Fruit fly (Drosophila melanogaster): ENCODE measurements around the gene CYLD.

The CYLD gene

dm6 chr2L:10260750-10261493 lies 38.7 kb downstream of the CYLD start, which contains the start of gene Pten (continued):
- TF ChIP-seq hbn (GFP tag; IDR thresholded peaks at IDR 0.05; ENCODE audit: partially characterized antibody) = peak; percentile 62
- no peak for TF ChIP-seq her (GFP tag; optimal IDR thresholded peaks at IDR 0.05)
- TF ChIP-seq Stat92E (GFP tag; optimal IDR thresholded peaks at IDR 0.05) = no peak
- peak; percentile 90; the same call in 1 of the 2 replicates for TF ChIP-seq amos (GFP tag; IDR thresholded peaks at IDR 0.05; ENCODE audit: partially characterized antibody)
- TF ChIP-seq repo (GFP tag; optimal IDR thresholded peaks at IDR 0.05) = peak; percentile 42
- peak; percentile 56 for TF ChIP-seq Xbp1 (GFP tag; optimal IDR thresholded peaks at IDR 0.05)
- no peak for TF ChIP-seq pita (GFP tag; optimal IDR thresholded peaks at IDR 0.05)
- peak; percentile 48 for TF ChIP-seq nerfin-1 (tag; optimal IDR thresholded peaks at IDR 0.05)
- peak; percentile 63 for TF ChIP-seq Sox100B (GFP tag; optimal IDR thresholded peaks at IDR 0.05)
- TF ChIP-seq chm (GFP tag; IDR thresholded peaks at IDR 0.05) = no peak
- no peak for TF ChIP-seq dmrt99B (tag; optimal IDR thresholded peaks at IDR 0.05)
- TF ChIP-seq prd (optimal IDR thresholded peaks at IDR 0.05) = no peak
- peak; percentile 70; the same call in 1 of the 3 replicates for TF ChIP-seq prd (GFP tag; IDR thresholded peaks at IDR 0.05)
- TF ChIP-seq gro (GFP tag; optimal IDR thresholded peaks at IDR 0.05) = peak; percentile 59
- TF ChIP-seq Doc2 (GFP tag; IDR thresholded peaks at IDR 0.05) = no peak
- peak; percentile 58 for TF ChIP-seq Dip3 (GFP tag; optimal IDR thresholded peaks at IDR 0.05)
- peak; percentile 92 for TF ChIP-seq CG16813 (GFP tag; IDR thresholded peaks at IDR 0.05; ENCODE audit: partially characterized antibody)
- TF ChIP-seq CrebB (tag; optimal IDR thresholded peaks at IDR 0.05) = no peak
- no peak for TF ChIP-seq CG12236 (GFP tag; optimal IDR thresholded peaks at IDR 0.05)
- TF ChIP-seq CG10654 (GFP tag; optimal IDR thresholded peaks at IDR 0.05) = peak; percentile 62
- TF ChIP-seq CG7839 (tag; optimal IDR thresholded peaks at IDR 0.05) = no peak
- no peak for TF ChIP-seq CG8290 (GFP tag; optimal IDR thresholded peaks at IDR 0.05)
- TF ChIP-seq CG8290 (tag; optimal IDR thresholded peaks at IDR 0.05) = peak in 1 of 2 experiments; percentile 12
- TF ChIP-seq H2.0 (GFP tag; IDR thresholded peaks at IDR 0.05) = no peak; the same call in 1 of the 2 replicates
- TF ChIP-seq ERR (GFP tag; optimal IDR thresholded peaks at IDR 0.05) = peak; percentile 9
- TF ChIP-seq D19B (GFP tag; optimal IDR thresholded peaks at IDR 0.05) = peak; percentile 50
- no peak for TF ChIP-seq CG11247 (GFP tag; IDR thresholded peaks at IDR 0.05)
- TF ChIP-seq zen2 (GFP tag; IDR thresholded peaks at IDR 0.05; ENCODE audit: partially characterized antibody) = no peak; the same call in 2 of the 3 replicates
- TF ChIP-seq CG30431 (GFP tag; optimal IDR thresholded peaks at IDR 0.05) = no peak
- TF ChIP-seq cwo (GFP tag; optimal IDR thresholded peaks at IDR 0.05) = no peak
- no peak for TF ChIP-seq da (GFP tag; optimal IDR thresholded peaks at IDR 0.05)
- TF ChIP-seq NFAT (GFP tag; IDR thresholded peaks at IDR 0.05) = no peak
- no peak for TF ChIP-seq twi (tag; optimal IDR thresholded peaks at IDR 0.05)
- peak; percentile 51 for TF ChIP-seq CG13624 (GFP tag; optimal IDR thresholded peaks at IDR 0.05)
- TF ChIP-seq ato (GFP tag; IDR thresholded peaks at IDR 0.05; ENCODE audit: partially characterized antibody) = peak; percentile 87
- TF ChIP-seq CHES-1-like (GFP tag; optimal IDR thresholded peaks at IDR 0.05) = peak; percentile 29
- peak; percentile 68 for TF ChIP-seq dmrt11E (tag; optimal IDR thresholded peaks at IDR 0.05)
- no peak for TF ChIP-seq klu (GFP tag; IDR thresholded peaks at IDR 0.05)
- peak; percentile 5 for TF ChIP-seq CG1529 (GFP tag; optimal IDR thresholded peaks at IDR 0.05)
- peak; percentile 42 for TF ChIP-seq fd3F (GFP tag; optimal IDR thresholded peaks at IDR 0.05)
- TF ChIP-seq sima (GFP tag; optimal IDR thresholded peaks at IDR 0.05) = peak; percentile 28
- TF ChIP-seq CG32767 (GFP tag; IDR thresholded peaks at IDR 0.05) = peak; percentile 78
- peak; percentile 92; the same call in 2 of the 3 replicates for TF ChIP-seq CG11560 (tag; IDR thresholded peaks at IDR 0.05)
- TF ChIP-seq PHDP (tag; optimal IDR thresholded peaks at IDR 0.05) = peak; percentile 49
- TF ChIP-seq ind (GFP tag; optimal IDR thresholded peaks at IDR 0.05) = peak; percentile 71
- no peak for TF ChIP-seq bcd (GFP tag; optimal IDR thresholded peaks at IDR 0.05)
- 0 out of 3 replicates have a peak, but pooled peaks have one; percentile 33 for TF ChIP-seq C15 (GFP tag; IDR thresholded peaks at IDR 0.05)
- peak; percentile 4 for TF ChIP-seq CG7928 (GFP tag; optimal IDR thresholded peaks at IDR 0.05)
- TF ChIP-seq CG4404 (GFP tag; IDR thresholded peaks at IDR 0.05) = no peak
- no peak for TF ChIP-seq HHEX (GFP tag; optimal IDR thresholded peaks at IDR 0.05)
